Worm (Caenorhabditis elegans) whole organism, midembryonic: ENCODE measurements around the gene C05D9.9.

Experiments
- cog-1 ChIP-seq: sonication (generic microtip); optimal IDR thresholded peaks from 2 replicates; lab custom pipeline; 2016; ENCODE audit warnings: missing genetic modification characterization, missing compliant biosample characterization
- med-1 ChIP-seq: sonication (generic microtip); optimal IDR thresholded peaks from 2 replicates; lab custom pipeline; 2017; ENCODE audit warnings: missing genetic modification characterization, mild to moderate bottlenecking, missing compliant biosample characterization, antibody characterized with exemption, missing genetic modification reagents; ENCODE audit not compliant: insufficient read depth
- ztf-23 ChIP-seq: fragments of 200-800 bp; sonication (Bioruptor generic); IDR thresholded peaks from 2 replicates; pipeline ENCODE4 v1.3.6; 2022; ENCODE audit warnings: missing genetic modification reagents, missing genetic modification characterization, missing compliant biosample characterization
- ztf-29 ChIP-seq: fragments of 200-800 bp; sonication (Bioruptor generic); IDR thresholded peaks from 2 replicates; pipeline ENCODE4 v1.3.6; 2022; ENCODE audit warnings: missing genetic modification reagents, missing genetic modification characterization, missing compliant biosample characterization

ce11 chrX:1148438-1148837, 24.4 kb upstream of the C05D9.9 start, which contains the start of the genes R193.2 and R193.6:
- TF ChIP-seq med-1 (GFP tag; lab: Kevin White, UChicago) (no peak), ztf-23 (no peak), ztf-29 (GFP tag; lab: Robert Waterston, UW) (no peak), cog-1 (no peak)
